Fruit fly (Drosophila melanogaster): ENCODE measurements around the gene CG45690.

The CG45690 gene

dm6 chr2L:10703281-10703680, 45.2 kb downstream of the CG45690 start, which contains the start of gene CG6415 (continued):
- TF ChIP-seq CG31365 (tag; optimal IDR thresholded peaks at IDR 0.05), result no peak
- peak; percentile 30 for TF ChIP-seq btn (GFP tag; optimal IDR thresholded peaks at IDR 0.05)
- peak; percentile 12 for TF ChIP-seq mirr (GFP tag; optimal IDR thresholded peaks at IDR 0.05)
- TF ChIP-seq Sry-δ (GFP tag; optimal IDR thresholded peaks at IDR 0.05), result peak; percentile 42
- peak; percentile 84 for TF ChIP-seq CG2712 (tag; optimal IDR thresholded peaks at IDR 0.05)
- no peak for TF ChIP-seq CG17912 (GFP tag; optimal IDR thresholded peaks at IDR 0.05)
- peak; percentile 48 for TF ChIP-seq CG1602 (GFP tag; optimal IDR thresholded peaks at IDR 0.05)
- TF ChIP-seq danr (GFP tag; IDR thresholded peaks at IDR 0.05), result peak; percentile 51; the same call in 1 of the 2 replicates
- TF ChIP-seq luna (GFP tag; optimal IDR thresholded peaks at IDR 0.05), result no peak
- TF ChIP-seq pan (optimal IDR thresholded peaks at IDR 0.05), result no peak
- peak in 1 of 2 experiments; percentile 78 for TF ChIP-seq pan (GFP tag; optimal IDR thresholded peaks at IDR 0.05 in 1 of 2, IDR thresholded peaks at IDR 0.05 in 1 of 2)
- TF ChIP-seq phol (tag; optimal IDR thresholded peaks at IDR 0.05), result peak; percentile 79
- TF ChIP-seq unc-4 (GFP tag; IDR thresholded peaks at IDR 0.05; ENCODE audit: partially characterized antibody), result no peak
- no peak for TF ChIP-seq Doc3 (GFP tag; IDR thresholded peaks at IDR 0.05; ENCODE audit: partially characterized antibody)
- peak; percentile 50 for TF ChIP-seq CG18619 (GFP tag; optimal IDR thresholded peaks at IDR 0.05)
- no peak for TF ChIP-seq ato (GFP tag; IDR thresholded peaks at IDR 0.05; ENCODE audit: partially characterized antibody)
- TF ChIP-seq eyg (GFP tag; optimal IDR thresholded peaks at IDR 0.05), result peak; percentile 32
- peak; percentile 80 for TF ChIP-seq PHDP (tag; optimal IDR thresholded peaks at IDR 0.05)
- TF ChIP-seq Sox102F (GFP tag; optimal IDR thresholded peaks at IDR 0.05), result peak; percentile 70
- TF ChIP-seq dm (GFP tag; optimal IDR thresholded peaks at IDR 0.05), result peak; percentile 39
- TF ChIP-seq onecut (GFP tag; IDR thresholded peaks at IDR 0.05), result peak; percentile 45; the same call in 1 of the 2 replicates
- TF ChIP-seq ara (GFP tag; IDR thresholded peaks at IDR 0.05), result peak; percentile 75
- peak; percentile 51 for TF ChIP-seq HmgZ (tag; optimal IDR thresholded peaks at IDR 0.05)
- no peak for TF ChIP-seq hkb (optimal IDR thresholded peaks at IDR 0.05)
- TF ChIP-seq hkb (GFP tag; IDR thresholded peaks at IDR 0.05), result peak; percentile 65
- no peak for TF ChIP-seq Hand (GFP tag; optimal IDR thresholded peaks at IDR 0.05)
- peak; percentile 85 for TF ChIP-seq CG18599 (GFP tag; optimal IDR thresholded peaks at IDR 0.05)
- TF ChIP-seq CG33557 (GFP tag; optimal IDR thresholded peaks at IDR 0.05), result peak; percentile 69
- no peak for TF ChIP-seq gfzf (GFP tag; optimal IDR thresholded peaks at IDR 0.05)
- TF ChIP-seq crc (GFP tag; optimal IDR thresholded peaks at IDR 0.05), result peak; percentile 52
- TF ChIP-seq CG10462 (GFP tag; optimal IDR thresholded peaks at IDR 0.05), result peak; percentile 51
- 0 out of 2 replicates have a peak, but pooled peaks have one; percentile 45 for TF ChIP-seq ap (GFP tag; IDR thresholded peaks at IDR 0.05)
- peak; percentile 75 for TF ChIP-seq CG17328 (GFP tag; IDR thresholded peaks at IDR 0.05)
- TF ChIP-seq CG12071 (GFP tag; optimal IDR thresholded peaks at IDR 0.05), result peak; percentile 65
- 0 out of 3 replicates have a peak, but pooled peaks have one; percentile 40 for TF ChIP-seq CG11560 (tag; IDR thresholded peaks at IDR 0.05)
- no peak for TF ChIP-seq Stat92E (GFP tag; optimal IDR thresholded peaks at IDR 0.05)
- peak; percentile 44 for TF ChIP-seq pum (GFP tag; optimal IDR thresholded peaks at IDR 0.05)
- TF ChIP-seq Kr (GFP tag; optimal IDR thresholded peaks at IDR 0.05), result no peak
- peak; percentile 4; the same call in 1 of the 2 replicates for TF ChIP-seq Ravus (GFP tag; IDR thresholded peaks at IDR 0.05)
- TF ChIP-seq CG34422 (GFP tag; IDR thresholded peaks at IDR 0.05), result peak; percentile 61; the same call in 1 of the 3 replicates
- TF ChIP-seq Gug (GFP tag; IDR thresholded peaks at IDR 0.05), result peak; percentile 48; the same call in 2 of the 4 replicates
- TF ChIP-seq emc (GFP tag; optimal IDR thresholded peaks at IDR 0.05), result no peak
- no peak for TF ChIP-seq CG7271 (tag; optimal IDR thresholded peaks at IDR 0.05)
- TF ChIP-seq cwo (GFP tag; optimal IDR thresholded peaks at IDR 0.05), result peak; percentile 63
- TF ChIP-seq ATbp (GFP tag; optimal IDR thresholded peaks at IDR 0.05), result peak; percentile 71
- TF ChIP-seq aop (GFP tag; IDR thresholded peaks at IDR 0.05), result 0 out of 2 replicates have a peak, but pooled peaks have one; percentile 38
- TF ChIP-seq CG10543 (GFP tag; optimal IDR thresholded peaks at IDR 0.05), result peak; percentile 51
- TF ChIP-seq Hsf (GFP tag; optimal IDR thresholded peaks at IDR 0.05), result peak; percentile 73
- no peak for TF ChIP-seq nerfin-1 (tag; optimal IDR thresholded peaks at IDR 0.05)
- peak; percentile 36 for TF ChIP-seq HLH54F (GFP tag; optimal IDR thresholded peaks at IDR 0.05)

All from whole organism, embryonic.